Worm (Caenorhabditis elegans) whole organism, early embryonic: ENCODE data around the gene thoc-2.

Experiments used
- B0310.2 ChIP-seq: sonication (generic microtip); optimal IDR thresholded peaks from 2 replicates; lab custom pipeline; 2016; ENCODE audit warnings: mild to moderate bottlenecking, missing genetic modification characterization, missing compliant biosample characterization
- F13C5.2 ChIP-seq: sonication (generic microtip); optimal IDR thresholded peaks from 2 replicates; lab custom pipeline; 2017; ENCODE audit warnings: mild to moderate bottlenecking, missing genetic modification characterization, inconsistent platforms, missing compliant biosample characterization
- aly-1 ChIP-seq: sonication (generic microtip); optimal IDR thresholded peaks from 2 replicates; lab custom pipeline; 2016; ENCODE audit warnings: missing genetic modification characterization, missing compliant biosample characterization
- ama-1 ChIP-seq: fragments of 150-350 bp; optimal IDR thresholded peaks from 2 replicates; lab custom pipeline; 2014
- ceh-13 ChIP-seq: fragments of 200-800 bp; sonication (Bioruptor generic); optimal IDR thresholded peaks from 2 replicates; lab custom pipeline; 2018; ENCODE audit warnings: mild to moderate bottlenecking, missing genetic modification characterization, missing compliant biosample characterization
- ceh-36 ChIP-seq: sonication (generic microtip); optimal IDR thresholded peaks from 2 replicates; lab custom pipeline; 2016; ENCODE audit warnings: missing genetic modification characterization, inconsistent platforms, missing compliant biosample characterization
- ets-7 ChIP-seq: sonication (generic microtip); optimal IDR thresholded peaks from 2 replicates; lab custom pipeline; 2016; ENCODE audit warnings: missing genotype, missing genetic modification characterization, missing compliant biosample characterization
- flt-1 ChIP-seq: fragments of 200-800 bp; sonication (Bioruptor generic); IDR thresholded peaks from 2 replicates; pipeline ENCODE4 v1.3.6; 2022; ENCODE audit warnings: missing genetic modification characterization, missing compliant biosample characterization
- hmbx-1 ChIP-seq: sonication (generic microtip); optimal IDR thresholded peaks from 2 replicates; lab custom pipeline; 2016; ENCODE audit warnings: mild to moderate bottlenecking, missing genetic modification characterization, missing compliant biosample characterization
- hmg-4 ChIP-seq: fragments of 200-800 bp; sonication (Bioruptor generic); optimal IDR thresholded peaks from 2 replicates; lab custom pipeline; 2018; ENCODE audit warnings: mild to moderate bottlenecking, missing genetic modification characterization, missing compliant biosample characterization
- hnd-1 ChIP-seq: sonication (generic microtip); optimal IDR thresholded peaks from 2 replicates; lab custom pipeline; 2016; ENCODE audit warnings: missing genetic modification characterization, missing compliant biosample characterization
- pes-1 ChIP-seq: fragments of 200-800 bp; sonication (Bioruptor generic); IDR thresholded peaks from 2 replicates; pipeline ENCODE4 v1.3.6; 2022; ENCODE audit warnings: missing genetic modification reagents, missing genetic modification characterization, missing compliant biosample characterization
- scrt-1 ChIP-seq: fragments of 200-800 bp; sonication (Bioruptor generic); IDR thresholded peaks from 2 replicates; pipeline ENCODE4 v1.3.6; 2022; ENCODE audit warnings: missing genetic modification characterization, missing compliant biosample characterization
- sea-1 ChIP-seq: fragments of 200-800 bp; sonication (Bioruptor generic); conservative IDR thresholded peaks from 2 replicates; pipeline ENCODE4 v1.3.6; 2022; ENCODE audit warnings: missing genetic modification characterization, missing compliant biosample characterization
- tbx-11 ChIP-seq: fragments of 200-800 bp; sonication (Bioruptor generic); IDR thresholded peaks from 2 replicates; pipeline ENCODE4 v1.3.6; 2022; ENCODE audit warnings: missing genetic modification characterization, missing compliant biosample characterization
- tbx-37 ChIP-seq: fragments of 200-800 bp; sonication (Bioruptor generic); conservative IDR thresholded peaks from 2 replicates; pipeline ENCODE4 v1.3.6; 2022; ENCODE audit warnings: missing genetic modification reagents, missing genetic modification characterization, missing compliant biosample characterization
- tra-4 ChIP-seq: sonication (generic microtip); optimal IDR thresholded peaks from 2 replicates; lab custom pipeline; 2017; ENCODE audit warnings: missing genetic modification characterization, missing compliant biosample characterization

The thoc-2 gene

ce11 chrIII:6396381-6396780, 28.5 kb downstream of the thoc-2 start:
- no peak for TF ChIP-seq tbx-37 (GFP tag; lab: Robert Waterston, UW)
- TF ChIP-seq B0310.2 (tag; lab: Kevin White, UChicago), result no peak
- no peak for TF ChIP-seq F13C5.2
- TF ChIP-seq hmg-4 (GFP tag; lab: Kevin White, UChicago), result no peak
- no peak for TF ChIP-seq flt-1 (GFP tag; lab: Robert Waterston, UW)
- no peak for TF ChIP-seq ama-1 (lab: Kevin White, UChicago)
- TF ChIP-seq scrt-1 (GFP tag; lab: Robert Waterston, UW), result no peak
- TF ChIP-seq ceh-36 (tag; lab: Kevin White, UChicago), result no peak

- TF ChIP-seq ceh-13 (GFP tag; lab: Kevin White, UChicago) (no peak), F13C5.2 (no peak), tbx-11 (GFP tag; lab: Robert Waterston, UW) (no peak), flt-1 (GFP tag; lab: Robert Waterston, UW) (no peak), B0310.2 (tag; lab: Kevin White, UChicago) (no peak), tra-4 (no peak), hnd-1 (tag; lab: Kevin White, UChicago) (no peak), sea-1 (GFP tag; lab: Robert Waterston, UW) (no peak)
Measured at ce11 chrIII:6398124-6398523, 30.3 kb downstream of the thoc-2 start.

ce11 chrIII:6399424-6399823, 31.6 kb downstream of the thoc-2 start:
- no peak for TF ChIP-seq scrt-1 (GFP tag; lab: Robert Waterston, UW)
- TF ChIP-seq ceh-13 (GFP tag; lab: Kevin White, UChicago), result no peak
- no peak for TF ChIP-seq hnd-1 (tag; lab: Kevin White, UChicago)
- TF ChIP-seq tra-4, result no peak
- TF ChIP-seq tbx-37 (GFP tag; lab: Robert Waterston, UW), result no peak
- no peak for TF ChIP-seq F13C5.2
- TF ChIP-seq sea-1 (GFP tag; lab: Robert Waterston, UW), result no peak
- TF ChIP-seq ets-7 (tag; lab: Kevin White, UChicago), result no peak
- TF ChIP-seq ama-1 (lab: Kevin White, UChicago), result no peak
- no peak for TF ChIP-seq pes-1 (GFP tag; lab: Robert Waterston, UW)
- TF ChIP-seq ceh-36 (tag; lab: Kevin White, UChicago), result no peak
- TF ChIP-seq flt-1 (GFP tag; lab: Robert Waterston, UW), result no peak
- no peak for TF ChIP-seq aly-1 (tag; lab: Kevin White, UChicago)
- TF ChIP-seq hmg-4 (GFP tag; lab: Kevin White, UChicago), result no peak

ce11 chrIII:6402346-6402745, 34.5 kb downstream of the thoc-2 start:
- TF ChIP-seq ama-1 (lab: Kevin White, UChicago) (no peak), sea-1 (GFP tag; lab: Robert Waterston, UW) (no peak), pes-1 (GFP tag; lab: Robert Waterston, UW) (no peak), hmbx-1 (tag; lab: Kevin White, UChicago) (no peak), flt-1 (GFP tag; lab: Robert Waterston, UW) (no peak), tra-4 (no peak), tbx-37 (GFP tag; lab: Robert Waterston, UW) (no peak), F13C5.2 (no peak), hmg-4 (GFP tag; lab: Kevin White, UChicago) (no peak), tbx-11 (GFP tag; lab: Robert Waterston, UW) (no peak), B0310.2 (tag; lab: Kevin White, UChicago) (no peak), hnd-1 (tag; lab: Kevin White, UChicago) (no peak), ceh-13 (GFP tag; lab: Kevin White, UChicago) (no peak), aly-1 (tag; lab: Kevin White, UChicago) (no peak), ceh-36 (tag; lab: Kevin White, UChicago) (no peak), scrt-1 (GFP tag; lab: Robert Waterston, UW) (no peak), ets-7 (tag; lab: Kevin White, UChicago) (no peak)

ce11 chrIII:6402810-6403209, 35.0 kb downstream of the thoc-2 start:
- TF ChIP-seq flt-1 (GFP tag; lab: Robert Waterston, UW), result no peak
- no peak for TF ChIP-seq hmg-4 (GFP tag; lab: Kevin White, UChicago)
- no peak for TF ChIP-seq tbx-11 (GFP tag; lab: Robert Waterston, UW)
- TF ChIP-seq ceh-36 (tag; lab: Kevin White, UChicago), result no peak
- no peak for TF ChIP-seq pes-1 (GFP tag; lab: Robert Waterston, UW)
- no peak for TF ChIP-seq B0310.2 (tag; lab: Kevin White, UChicago)
- TF ChIP-seq tra-4, result no peak
- no peak for TF ChIP-seq hnd-1 (tag; lab: Kevin White, UChicago)
- no peak for TF ChIP-seq sea-1 (GFP tag; lab: Robert Waterston, UW)
- no peak for TF ChIP-seq ets-7 (tag; lab: Kevin White, UChicago)
- TF ChIP-seq aly-1 (tag; lab: Kevin White, UChicago), result no peak
- no peak for TF ChIP-seq ceh-13 (GFP tag; lab: Kevin White, UChicago)
- no peak for TF ChIP-seq F13C5.2
- no peak for TF ChIP-seq tbx-37 (GFP tag; lab: Robert Waterston, UW)
- no peak for TF ChIP-seq ama-1 (lab: Kevin White, UChicago)
- TF ChIP-seq scrt-1 (GFP tag; lab: Robert Waterston, UW), result no peak
- TF ChIP-seq hmbx-1 (tag; lab: Kevin White, UChicago), result no peak

- TF ChIP-seq sea-1 (GFP tag; lab: Robert Waterston, UW), result no peak
- no peak for TF ChIP-seq B0310.2 (tag; lab: Kevin White, UChicago)
- no peak for TF ChIP-seq ama-1 (lab: Kevin White, UChicago)
- no peak for TF ChIP-seq tbx-37 (GFP tag; lab: Robert Waterston, UW)
- TF ChIP-seq ets-7 (tag; lab: Kevin White, UChicago), result no peak
- TF ChIP-seq tbx-11 (GFP tag; lab: Robert Waterston, UW), result no peak
- no peak for TF ChIP-seq scrt-1 (GFP tag; lab: Robert Waterston, UW)
- TF ChIP-seq hmg-4 (GFP tag; lab: Kevin White, UChicago), result no peak
- no peak for TF ChIP-seq ceh-13 (GFP tag; lab: Kevin White, UChicago)
- no peak for TF ChIP-seq ceh-36 (tag; lab: Kevin White, UChicago)
- no peak for TF ChIP-seq hnd-1 (tag; lab: Kevin White, UChicago)
- TF ChIP-seq pes-1 (GFP tag; lab: Robert Waterston, UW), result no peak
Measured at ce11 chrIII:6405121-6405520, 37.3 kb downstream of the thoc-2 start.

ce11 chrIII:6406829-6407228, 39.0 kb downstream of the thoc-2 start, which contains the start of gene let-756:
Gene let-756, plus strand, starts transcription at chrIII:6407129.
- TF ChIP-seq hmg-4 (GFP tag; lab: Kevin White, UChicago) (no peak), flt-1 (GFP tag; lab: Robert Waterston, UW) (no peak), ceh-36 (tag; lab: Kevin White, UChicago) (no peak), tbx-11 (GFP tag; lab: Robert Waterston, UW) (no peak), ama-1 (lab: Kevin White, UChicago) (no peak), scrt-1 (GFP tag; lab: Robert Waterston, UW) (no peak), pes-1 (GFP tag; lab: Robert Waterston, UW) (no peak), hmbx-1 (tag; lab: Kevin White, UChicago) (no peak), F13C5.2 (no peak), hnd-1 (tag; lab: Kevin White, UChicago) (no peak), ceh-13 (GFP tag; lab: Kevin White, UChicago) (no peak), aly-1 (tag; lab: Kevin White, UChicago) (no peak), tbx-37 (GFP tag; lab: Robert Waterston, UW) (no peak), ets-7 (tag; lab: Kevin White, UChicago) (no peak), tra-4 (no peak)
